Worm (Caenorhabditis elegans) whole organism, L4/young adult: ENCODE data around the gene lgc-24.

Experiments used
- W03F9.2 ChIP-seq: fragments of 150-350 bp; optimal IDR thresholded peaks from 2 replicates; lab custom pipeline; 2014; ENCODE audit warnings: missing biosample characterization, missing genetic modification characterization
- him-1 ChIP-seq: sonication (generic microtip); optimal IDR thresholded peaks from 2 replicates; lab custom pipeline; 2016; ENCODE audit warnings: missing genotype, missing genetic modification reagents, missing genetic modification characterization, missing compliant biosample characterization

ce11 chrX:12064908-12065307, 3.4 kb upstream of the lgc-24 start, which contains the start of gene lgc-23:
- TF ChIP-seq him-1 (tag; lab: Kevin White, UChicago), result no peak
- no peak for TF ChIP-seq W03F9.2 (tag; lab: Kevin White, UChicago)
